Fruit fly (Drosophila melanogaster) whole organism, larva: ENCODE measurements around the gene Suv3.

Experiments used
- noc ChIP-seq: fragments of 200-800 bp; sonication (Bioruptor generic); optimal IDR thresholded peaks from 3 replicates; lab custom pipeline; 2019; ENCODE audit warnings: missing biosample characterization, mild to moderate bottlenecking, missing genetic modification characterization, moderate library complexity

The Suv3 gene

dm6 chr3R:4311067-4311723 is at the start of gene Suv3:
Gene Suv3, plus strand, starts transcription at chr3R:4311555.
- peak; percentile 49 for TF ChIP-seq noc (tag; lab: Kevin White, UChicago)

DNA sequence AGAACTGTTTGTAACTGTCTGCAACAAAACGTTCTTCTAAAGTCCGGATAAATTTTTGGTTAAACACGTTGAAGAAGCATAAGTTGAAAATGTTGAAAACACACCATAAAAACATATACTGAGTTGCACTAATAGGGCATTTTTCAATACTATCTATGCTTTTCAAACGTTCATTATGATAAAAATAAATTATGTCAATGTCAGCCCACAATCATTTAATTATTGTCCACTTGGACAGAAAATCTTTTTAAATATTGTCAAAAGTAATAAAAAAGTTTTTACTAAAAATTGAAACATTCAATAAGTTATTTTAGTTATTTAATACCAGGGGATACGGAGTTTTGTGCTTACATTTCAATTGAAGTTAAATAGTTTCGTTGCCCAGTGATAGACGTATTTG is 44.9 kb upstream of the Suv3 start, which contains the start of gene CG1092:
CG1092 (plus strand) TSS at position 301 of the 400 bp plus-strand sequence.
- TF ChIP-seq noc (tag; lab: Kevin White, UChicago) = no peak

dm6 chr3R:4268339-4268738 is 43.0 kb upstream of the Suv3 start:
- no peak for TF ChIP-seq noc (tag; lab: Kevin White, UChicago)

- no peak for TF ChIP-seq noc (tag; lab: Kevin White, UChicago)
Observed at dm6 chr3R:4277828-4278227, 33.5 kb upstream of the Suv3 start, which contains the start of gene flip. Gene flip, minus strand, starts transcription at chr3R:4277928.

- no peak for TF ChIP-seq noc (tag; lab: Kevin White, UChicago)
Observed at dm6 chr3R:4280062-4280461, 31.3 kb upstream of the Suv3 start, which contains the start of gene cpx. Gene cpx, plus strand, starts transcription at chr3R:4280221.

dm6 chr3R:4281119-4281861 is 30.1 kb upstream of the Suv3 start:
- TF ChIP-seq noc (tag; lab: Kevin White, UChicago) = no peak

DNA sequence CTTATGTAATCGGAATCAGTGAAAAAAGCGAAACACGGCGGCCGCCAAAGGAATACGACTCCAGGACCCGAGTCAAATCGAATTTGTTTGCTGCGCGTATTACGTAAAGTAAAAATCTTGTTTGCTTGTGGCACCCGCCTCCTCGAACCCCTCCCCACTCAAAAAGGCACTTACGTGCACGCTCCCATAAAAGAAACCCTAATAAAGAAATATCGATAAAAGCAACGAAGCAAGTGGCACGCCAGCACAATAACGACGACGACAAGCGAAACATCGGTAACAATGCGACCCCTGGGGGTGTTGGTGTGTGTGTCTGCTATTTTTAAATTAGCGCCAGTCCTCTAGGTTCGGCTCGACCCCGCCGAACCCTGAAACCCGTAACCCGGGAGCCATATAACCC is 29.1 kb upstream of the Suv3 start:
- no peak for TF ChIP-seq noc (tag; lab: Kevin White, UChicago)

- TF ChIP-seq noc (tag; lab: Kevin White, UChicago) = no peak
Observed at dm6 chr3R:4284376-4284953, 26.9 kb upstream of the Suv3 start.

dm6 chr3R:4291289-4291688 is 20.1 kb upstream of the Suv3 start:
- peak; percentile 18 for TF ChIP-seq noc (tag; lab: Kevin White, UChicago)

DNA sequence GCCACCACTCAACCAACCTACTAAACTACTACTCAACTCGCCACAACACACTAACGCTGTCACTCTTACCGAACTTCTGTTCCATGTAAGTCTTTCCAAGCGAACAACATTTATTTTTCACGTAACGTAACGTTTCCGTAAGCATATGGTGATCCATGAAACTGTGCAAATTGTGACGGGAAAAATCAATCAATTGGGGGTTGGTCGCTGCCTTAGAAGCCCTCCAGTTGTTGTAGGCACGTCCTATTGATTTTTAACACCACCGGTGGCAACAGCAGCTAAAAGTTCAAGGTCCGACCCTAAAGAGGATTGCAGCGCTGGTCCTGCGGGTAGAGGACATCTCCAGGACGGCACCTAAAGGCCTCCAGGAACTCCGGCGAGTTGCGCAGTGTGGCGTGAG is 19.2 kb upstream of the Suv3 start:
- no peak for TF ChIP-seq noc (tag; lab: Kevin White, UChicago)

DNA sequence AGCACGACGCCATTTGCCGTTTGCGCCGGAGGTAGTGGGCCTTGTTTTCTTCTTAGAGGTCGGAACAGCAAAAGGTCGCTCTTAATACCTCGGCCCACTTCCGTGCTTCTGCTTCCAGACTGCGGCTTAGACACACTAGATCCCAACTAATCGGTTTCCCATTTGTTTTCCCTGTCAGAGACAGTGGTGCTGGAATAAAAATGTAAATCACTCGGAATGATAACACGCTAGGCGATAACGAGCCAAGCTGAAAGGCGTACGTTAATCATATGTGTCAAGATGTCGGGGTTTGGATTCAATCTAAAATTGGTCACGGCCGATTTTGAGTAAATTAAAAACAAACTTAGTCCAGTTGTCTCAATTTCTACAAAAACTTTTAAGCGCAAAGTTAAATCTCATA is 16.7 kb upstream of the Suv3 start, which contains the start of gene Nepl11:
Nepl11 (minus strand) TSS at position 152 of the 400 bp plus-strand sequence.
- peak; percentile 60 for TF ChIP-seq noc (tag; lab: Kevin White, UChicago)

DNA sequence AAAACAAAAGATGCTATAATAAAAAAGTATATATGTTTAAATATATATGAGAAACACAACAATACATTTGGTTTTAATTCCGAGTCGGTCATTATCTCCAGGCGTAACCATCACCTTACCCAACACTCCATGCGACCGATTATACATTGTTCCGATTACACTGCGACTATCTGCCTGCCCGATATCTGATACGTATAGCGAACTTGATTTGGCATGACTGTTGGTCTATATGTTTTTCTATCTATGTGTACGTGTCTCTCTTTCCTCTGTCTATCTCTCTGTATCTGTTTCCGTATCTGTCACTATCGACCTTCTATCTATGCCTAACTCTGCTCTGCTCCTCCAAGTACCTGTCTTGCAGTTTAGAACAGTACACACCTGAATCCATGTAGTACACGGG is 9.9 kb upstream of the Suv3 start:
- no peak for TF ChIP-seq noc (tag; lab: Kevin White, UChicago)

- peak; percentile 47 for TF ChIP-seq noc (tag; lab: Kevin White, UChicago)
Observed at dm6 chr3R:4307664-4308416, 3.5 kb upstream of the Suv3 start, which contains the start of gene MP1. Gene MP1, plus strand, starts transcription at chr3R:4307908.

DNA sequence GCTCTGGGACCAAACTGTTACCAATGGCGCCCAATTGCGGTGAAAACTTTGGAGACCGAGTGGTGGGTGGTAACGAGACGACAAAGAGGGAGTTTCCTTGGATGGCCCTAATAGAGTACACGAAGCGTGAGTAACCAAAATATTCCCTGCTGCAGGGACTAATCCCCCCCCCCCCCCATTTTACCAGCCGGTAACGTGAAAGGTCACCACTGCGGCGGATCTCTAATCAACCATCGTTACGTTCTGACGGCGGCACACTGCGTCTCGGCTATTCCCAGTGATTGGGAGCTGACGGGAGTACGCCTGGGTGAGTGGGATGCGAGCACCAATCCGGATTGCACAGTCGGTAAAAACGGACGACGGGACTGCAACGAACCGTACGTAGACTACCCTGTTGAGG is 2.6 kb upstream of the Suv3 start:
- no peak for TF ChIP-seq noc (tag; lab: Kevin White, UChicago)

DNA sequence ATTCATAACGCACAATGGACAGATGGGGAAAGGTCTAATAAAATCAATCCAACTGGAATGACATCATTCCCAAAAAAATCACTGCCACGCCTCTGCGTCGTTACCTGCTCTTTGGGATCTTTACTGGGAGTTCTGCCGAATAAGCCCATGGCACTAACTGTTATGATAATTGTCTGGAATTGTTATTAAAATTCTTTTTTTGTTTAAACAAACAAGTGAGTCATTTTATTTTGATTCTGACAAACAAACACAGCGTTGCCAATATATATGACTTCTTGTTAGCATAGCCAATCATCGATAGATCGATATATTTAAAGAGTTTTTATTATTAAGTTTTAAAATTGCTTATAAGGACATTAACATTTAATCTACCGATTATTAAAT is 680 bp upstream of the Suv3 start, which contains the start of gene Vps24:
Vps24 (minus strand) TSS at position 265 of the 384 bp plus-strand sequence.
- no peak for TF ChIP-seq noc (tag; lab: Kevin White, UChicago)
